Fruit fly (Drosophila melanogaster) whole organism, embryonic: ENCODE results near the gene Cul6.
A peak's percentile ranks its signal among the peaks of the same experiment; 100 is the strongest.

Source experiments
- C15 ChIP-seq: fragments of 200-800 bp; sonication (Bioruptor generic); IDR thresholded peaks from 3 replicates; pipeline ENCODE4 v1.3.6; 2022; ENCODE audit warnings: missing biosample characterization, missing genetic modification characterization
- CG10462 ChIP-seq: fragments of 200-800 bp; sonication (Bioruptor generic); optimal IDR thresholded peaks from 2 replicates; lab custom pipeline; 2016; ENCODE audit warnings: missing biosample characterization, missing genetic modification characterization
- CG12104 ChIP-seq: fragments of 200-800 bp; sonication (Bioruptor generic); optimal IDR thresholded peaks from 3 replicates; lab custom pipeline; 2016; ENCODE audit warnings: missing biosample characterization, missing genetic modification characterization
- CG12659 ChIP-seq: fragments of 200-800 bp; sonication (Bioruptor generic); optimal IDR thresholded peaks from 3 replicates; lab custom pipeline; 2017; ENCODE audit warnings: mild to moderate bottlenecking, missing biosample characterization, missing genetic modification reagents, missing genetic modification characterization
- CG14050 ChIP-seq: fragments of 200-800 bp; sonication (Bioruptor generic); IDR thresholded peaks from 3 replicates; pipeline ENCODE4 v1.3.6; 2022; ENCODE audit warnings: missing biosample characterization, missing genetic modification characterization
- CG15011 ChIP-seq: fragments of 200-800 bp; sonication (Bioruptor generic); optimal IDR thresholded peaks from 3 replicates; lab custom pipeline; 2018; ENCODE audit warnings: missing biosample characterization, mild to moderate bottlenecking, missing genetic modification characterization
- CG15601 ChIP-seq: fragments of 200-800 bp; sonication (Bioruptor generic); optimal IDR thresholded peaks from 3 replicates; lab custom pipeline; 2019; ENCODE audit warnings: missing biosample characterization, mild to moderate bottlenecking, missing genetic modification characterization, moderate library complexity
- CG16815 ChIP-seq: fragments of 200-800 bp; sonication (Bioruptor generic); optimal IDR thresholded peaks from 3 replicates; lab custom pipeline; 2017; ENCODE audit warnings: missing biosample characterization, mild to moderate bottlenecking, missing genetic modification characterization
- CG2199 ChIP-seq: fragments of 200-800 bp; sonication (Bioruptor generic); IDR thresholded peaks from 3 replicates; pipeline ENCODE4 v1.3.6; 2022; ENCODE audit warnings: missing biosample characterization, missing genetic modification characterization
- CG4424 ChIP-seq: fragments of 200-800 bp; sonication (Bioruptor generic); optimal IDR thresholded peaks from 3 replicates; lab custom pipeline; 2016; ENCODE audit warnings: missing biosample characterization, missing genetic modification characterization
- CG8281 ChIP-seq: fragments of 200-800 bp; sonication (Bioruptor generic); optimal IDR thresholded peaks from 2 replicates; lab custom pipeline; 2018; ENCODE audit warnings: missing biosample characterization, mild to moderate bottlenecking, missing genetic modification characterization, moderate library complexity
- CG8944 ChIP-seq: fragments of 200-800 bp; sonication (Bioruptor generic); optimal IDR thresholded peaks from 3 replicates; lab custom pipeline; 2016; ENCODE audit warnings: missing biosample characterization, missing genetic modification characterization
- CG9609 ChIP-seq: fragments of 200-800 bp; sonication (Bioruptor generic); optimal IDR thresholded peaks from 3 replicates; lab custom pipeline; 2016; ENCODE audit warnings: missing biosample characterization, missing genetic modification characterization
- Dip2 ChIP-seq: fragments of 200-800 bp; sonication (Bioruptor generic); IDR thresholded peaks from 2 replicates; pipeline ENCODE4 v1.3.6; 2022; ENCODE audit warnings: missing biosample characterization, missing genetic modification characterization
- Dip3 ChIP-seq: fragments of 200-800 bp; sonication (Bioruptor generic); optimal IDR thresholded peaks from 3 replicates; lab custom pipeline; 2016; ENCODE audit warnings: missing biosample characterization, missing genetic modification characterization
- Drgx ChIP-seq: fragments of 200-800 bp; sonication (Bioruptor generic); IDR thresholded peaks from 2 replicates; pipeline ENCODE4 v1.3.6; 2022; ENCODE audit warnings: missing biosample characterization, missing genetic modification characterization
- Ets65A ChIP-seq: fragments of 200-800 bp; sonication (Bioruptor generic); peaks from one replicate; lab custom pipeline; 2016; ENCODE audit warnings: missing biosample characterization, missing genetic modification characterization
- H15 ChIP-seq: fragments of 200-800 bp; sonication (Bioruptor generic); IDR thresholded peaks from 3 replicates; pipeline ENCODE4 v1.3.6; 2022; ENCODE audit warnings: missing biosample characterization, missing genetic modification characterization
- H2.0 ChIP-seq: fragments of 200-800 bp; sonication (Bioruptor generic); IDR thresholded peaks from 2 replicates; pipeline ENCODE4 v1.3.6; 2022; ENCODE audit warnings: missing biosample characterization, missing genetic modification characterization
- HLH54F ChIP-seq: fragments of 200-800 bp; sonication (Bioruptor generic); optimal IDR thresholded peaks from 3 replicates; lab custom pipeline; 2016; ENCODE audit warnings: missing biosample characterization, missing genetic modification characterization
- Hr3 ChIP-seq: fragments of 200-800 bp; sonication (Bioruptor generic); optimal IDR thresholded peaks from 3 replicates; lab custom pipeline; 2016; ENCODE audit warnings: missing biosample characterization, missing genetic modification characterization
- Hr39 ChIP-seq: fragments of >200 bp; optimal IDR thresholded peaks from 2 replicates; lab custom pipeline; 2017
- Mad ChIP-seq: fragments of 200-800 bp; sonication (Bioruptor generic); optimal IDR thresholded peaks from 2 replicates; lab custom pipeline; 2016; ENCODE audit warnings: missing biosample characterization, missing genetic modification characterization
- Med ChIP-seq: fragments of 200-800 bp; sonication (Bioruptor generic); peaks from one replicate; lab custom pipeline; 2016; ENCODE audit warnings: missing biosample characterization, missing genetic modification characterization, mild to moderate bottlenecking, inconsistent platforms, moderate library complexity
- Nf-YC ChIP-seq: fragments of 200-800 bp; optimal IDR thresholded peaks from 3 replicates; lab custom pipeline; 2019; ENCODE audit warnings: missing biosample characterization, mild to moderate bottlenecking, missing genetic modification characterization, moderate library complexity
- Oaz ChIP-seq: fragments of 200-800 bp; sonication (Bioruptor generic); IDR thresholded peaks from 2 replicates; pipeline ENCODE4 v1.3.6; 2022; ENCODE audit warnings: missing biosample characterization, missing genetic modification characterization
- Rfx ChIP-seq: fragments of 200-800 bp; sonication (Bioruptor generic); IDR thresholded peaks from 2 replicates; pipeline ENCODE4 v1.3.6; 2022; ENCODE audit warnings: missing biosample characterization, missing genetic modification characterization
- Sox102F ChIP-seq: fragments of 200-800 bp; sonication (Bioruptor generic); optimal IDR thresholded peaks from 2 replicates; lab custom pipeline; 2018; ENCODE audit warnings: missing biosample characterization, mild to moderate bottlenecking, missing genetic modification characterization, moderate library complexity
- Sry-β ChIP-seq: fragments of 200-800 bp; sonication (Bioruptor generic); optimal IDR thresholded peaks from 2 replicates; lab custom pipeline; 2018; ENCODE audit warnings: missing biosample characterization, mild to moderate bottlenecking, missing genetic modification characterization, moderate library complexity
- TFAM ChIP-seq: fragments of 200-800 bp; sonication (Bioruptor generic); optimal IDR thresholded peaks from 2 replicates; lab custom pipeline; 2017; ENCODE audit warnings: missing biosample characterization, missing genetic modification characterization, inconsistent platforms
- Taf1 ChIP-seq: fragments of 200-800 bp; sonication (Bioruptor generic); IDR thresholded peaks from 2 replicates; pipeline ENCODE4 v1.3.6; 2022; ENCODE audit warnings: missing biosample characterization, missing genetic modification characterization
- chif ChIP-seq, 2 experiments: fragments of 200-800 bp; sonication (Bioruptor generic); optimal IDR thresholded peaks; 3 replicates each; lab custom pipeline; 2016; ENCODE audit warnings: missing biosample characterization in 2 of 2, missing genetic modification characterization in 2 of 2
- dmrt99B ChIP-seq: fragments of 200-800 bp; sonication (Bioruptor generic); optimal IDR thresholded peaks from 2 replicates; lab custom pipeline; 2018; ENCODE audit warnings: missing biosample characterization, mild to moderate bottlenecking, missing genetic modification characterization, moderate library complexity
- dpn ChIP-seq, 2 experiments: fragments of 200-800 bp; sonication (Bioruptor generic); optimal IDR thresholded peaks; 3 replicates each; lab custom pipeline; 2016; ENCODE audit warnings: missing biosample characterization in 2 of 2, missing genetic modification characterization in 2 of 2
- grn ChIP-seq: fragments of 200-800 bp; sonication (Bioruptor generic); optimal IDR thresholded peaks from 3 replicates; lab custom pipeline; 2017; ENCODE audit warnings: missing biosample characterization, missing genetic modification characterization
- h ChIP-seq: fragments of >200 bp; optimal IDR thresholded peaks from 2 replicates; lab custom pipeline; 2017
- ham ChIP-seq: fragments of 200-800 bp; sonication (Bioruptor generic); IDR thresholded peaks from 2 replicates; pipeline ENCODE4 v1.3.6; 2022; ENCODE audit warnings: missing biosample characterization, missing genetic modification characterization
- insv ChIP-seq, 2 experiments: fragments of 200-800 bp; sonication (Bioruptor generic); optimal IDR thresholded peaks; 3 replicates each; lab custom pipeline; 2016 to 2018; ENCODE audit warnings: missing biosample characterization in 2 of 2, missing genetic modification characterization in 2 of 2
- jing ChIP-seq: fragments of 200-800 bp; sonication (Bioruptor generic); optimal IDR thresholded peaks from 2 replicates; lab custom pipeline; 2018; ENCODE audit warnings: missing biosample characterization, mild to moderate bottlenecking, missing genetic modification characterization
- kah ChIP-seq: fragments of 200-800 bp; sonication (Bioruptor generic); optimal IDR thresholded peaks from 2 replicates; lab custom pipeline; 2018; ENCODE audit warnings: missing biosample characterization, mild to moderate bottlenecking, missing genetic modification characterization
- nerfin-2 ChIP-seq: fragments of 200-800 bp; sonication (Bioruptor generic); IDR thresholded peaks from 2 replicates; pipeline ENCODE4 v1.3.6; 2022; ENCODE audit warnings: missing biosample characterization, missing genetic modification characterization; ENCODE audit not compliant: partially characterized antibody
- pnt ChIP-seq: fragments of 200-800 bp; sonication (Bioruptor generic); optimal IDR thresholded peaks from 3 replicates; lab custom pipeline; 2016; ENCODE audit warnings: missing biosample characterization, missing genetic modification characterization
- sd ChIP-seq: fragments of 200-800 bp; sonication (Bioruptor generic); optimal IDR thresholded peaks from 3 replicates; lab custom pipeline; 2018; ENCODE audit warnings: missing biosample characterization, mild to moderate bottlenecking, missing genetic modification characterization, moderate library complexity
- tio ChIP-seq: fragments of 200-800 bp; sonication (Bioruptor generic); optimal IDR thresholded peaks from 2 replicates; lab custom pipeline; 2017; ENCODE audit warnings: missing biosample characterization, missing genetic modification characterization, inconsistent platforms
- tna ChIP-seq: fragments of 200-800 bp; sonication (Bioruptor generic); IDR thresholded peaks from 2 replicates; pipeline ENCODE4 v1.3.6; 2022; ENCODE audit warnings: missing biosample characterization, missing genetic modification characterization; ENCODE audit not compliant: partially characterized antibody
- trh ChIP-seq: fragments of 200-800 bp; sonication (Bioruptor generic); optimal IDR thresholded peaks from 2 replicates; lab custom pipeline; 2016; ENCODE audit warnings: missing biosample characterization, missing genetic modification characterization
- ttk ChIP-seq: fragments of 200-800 bp; sonication (Bioruptor generic); IDR thresholded peaks from 2 replicates; pipeline ENCODE4 v2.1.2; 2022; ENCODE audit warnings: missing biosample characterization, missing genetic modification characterization
- twi ChIP-seq: fragments of 200-800 bp; optimal IDR thresholded peaks from 2 replicates; lab custom pipeline; 2019; ENCODE audit warnings: missing biosample characterization, mild to moderate bottlenecking, missing genetic modification characterization, moderate library complexity
- vfl ChIP-seq: fragments of 200-800 bp; sonication (Bioruptor generic); optimal IDR thresholded peaks from 2 replicates; lab custom pipeline; 2016; ENCODE audit warnings: missing biosample characterization, missing genetic modification characterization
- z ChIP-seq: fragments of 200-800 bp; sonication (Bioruptor generic); IDR thresholded peaks from 3 replicates; pipeline ENCODE4 v1.3.6; 2022; ENCODE audit warnings: missing biosample characterization, missing genetic modification characterization
- zfh1 ChIP-seq: fragments of 200-800 bp; sonication (Bioruptor generic); IDR thresholded peaks from 3 replicates; pipeline ENCODE4 v1.3.6; 2022; ENCODE audit warnings: missing biosample characterization, missing genetic modification characterization

Gene Cul6

DNA sequence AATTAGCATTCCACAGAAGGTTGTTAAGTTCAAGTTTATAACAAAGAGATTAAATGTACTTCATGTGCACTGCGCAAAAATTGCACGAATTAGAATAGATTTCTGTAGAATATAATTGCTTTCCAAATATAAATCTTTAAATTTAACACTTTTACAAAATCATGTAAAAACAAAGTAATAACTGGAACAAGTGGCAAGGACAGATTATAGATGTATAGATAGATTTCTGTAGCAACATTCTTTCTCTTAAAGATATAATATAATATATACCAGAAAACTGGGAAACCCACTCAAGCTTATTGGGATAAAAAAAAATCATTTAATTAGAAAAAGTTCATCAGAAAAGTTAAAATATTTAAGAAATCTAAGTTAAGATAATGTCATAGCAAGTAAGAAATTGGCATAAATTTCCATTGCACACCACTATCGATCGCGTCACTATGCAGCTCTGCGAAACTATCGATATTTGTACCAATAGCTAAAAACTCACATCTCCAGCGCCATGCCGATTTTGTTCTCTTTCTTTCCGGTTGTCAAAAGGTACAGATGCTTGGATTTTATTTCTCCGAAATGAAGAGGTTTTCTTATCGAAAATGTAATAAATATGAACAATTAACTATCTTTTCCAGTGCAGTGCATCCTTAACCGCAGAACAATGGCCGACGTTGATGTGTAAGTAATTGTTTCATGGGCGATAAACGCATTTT lies 11.5 kb upstream of the Cul6 start, which contains the start of gene RpS12 (continued):
- TF ChIP-seq trh (GFP tag; lab: Kevin White, UChicago): peak; percentile 61
- TF ChIP-seq CG15601 (tag; lab: Kevin White, UChicago): peak; percentile 56
- TF ChIP-seq Rfx (GFP tag; lab: Robert Waterston, UW): peak; percentile 92
- peak; percentile 27 for TF ChIP-seq TFAM
- TF ChIP-seq nerfin-2: 0 out of 2 replicates have a peak, but pooled peaks have one; percentile 51
- TF ChIP-seq kah (GFP tag; lab: Kevin White, UChicago): peak; percentile 72
- peak; percentile 55 for TF ChIP-seq Hr3 (GFP tag; lab: Kevin White, UChicago)
- peak; percentile 71 for TF ChIP-seq vfl (GFP tag; lab: Kevin White, UChicago)
- TF ChIP-seq jing (GFP tag; lab: Kevin White, UChicago): peak; percentile 22
- peak; percentile 42 for TF ChIP-seq CG14050 (GFP tag; lab: Robert Waterston, UW)
- TF ChIP-seq dmrt99B (tag; lab: Kevin White, UChicago): peak; percentile 54
- TF ChIP-seq tio (GFP tag; lab: Kevin White, UChicago): peak; percentile 45
- peak; percentile 50 to 85 for TF ChIP-seq dpn (GFP tag; optimal IDR thresholded peaks at IDR 0.05; lab: Kevin White, UChicago)
- TF ChIP-seq ham (GFP tag; lab: Robert Waterston, UW): peak; percentile 17; the same call in 1 of the 2 replicates
- peak; percentile 56 for TF ChIP-seq CG15011
- TF ChIP-seq tna: peak; percentile 63
- TF ChIP-seq CG12104: peak; percentile 77
- peak in 1 of 2 experiments; percentile 62 for TF ChIP-seq insv (GFP tag; optimal IDR thresholded peaks at IDR 0.05; lab: Kevin White, UChicago)
- peak; percentile 55 for TF ChIP-seq Mad
- TF ChIP-seq HLH54F: peak; percentile 73
- peak; percentile 79; the same call in 2 of the 3 replicates for TF ChIP-seq H15 (GFP tag; lab: Robert Waterston, UW)
- TF ChIP-seq CG2199 (GFP tag; lab: Robert Waterston, UW): peak; percentile 75; the same call in 2 of the 3 replicates
- TF ChIP-seq CG10462 (GFP tag; lab: Kevin White, UChicago): peak; percentile 53
- TF ChIP-seq Drgx (GFP tag; lab: Robert Waterston, UW): no peak; the same call in none of the 2 replicates
- peak; percentile 64 for TF ChIP-seq pnt (GFP tag; lab: Kevin White, UChicago)
- TF ChIP-seq CG9609 (GFP tag; lab: Kevin White, UChicago): peak; percentile 75
- TF ChIP-seq sd (tag; lab: Kevin White, UChicago): no peak
- peak; percentile 50 to 75 for TF ChIP-seq chif (GFP tag; optimal IDR thresholded peaks at IDR 0.05; lab: Kevin White, UChicago)
- peak; percentile 81 for TF ChIP-seq zfh1
- TF ChIP-seq Sox102F (GFP tag; lab: Kevin White, UChicago): peak; percentile 34
- TF ChIP-seq Hr39 (lab: Kevin White, UChicago): no peak
- TF ChIP-seq CG8281: peak; percentile 44
- TF ChIP-seq Oaz (GFP tag; lab: Robert Waterston, UW): peak; percentile 72
- TF ChIP-seq Sry-β (GFP tag; lab: Kevin White, UChicago): peak; percentile 17
- peak; percentile 24 for TF ChIP-seq twi (tag; lab: Kevin White, UChicago)
- TF ChIP-seq CG16815 (GFP tag; lab: Kevin White, UChicago): peak; percentile 11
- peak; percentile 99 for TF ChIP-seq Ets65A (GFP tag; lab: Kevin White, UChicago)
- peak; percentile 98 for TF ChIP-seq Med (GFP tag; lab: Kevin White, UChicago)
- TF ChIP-seq Taf1 (GFP tag; lab: Robert Waterston, UW): peak; percentile 43
- 0 out of 3 replicates have a peak, but pooled peaks have one; percentile 5 for TF ChIP-seq C15 (GFP tag; lab: Robert Waterston, UW)
- no peak for TF ChIP-seq h (lab: Kevin White, UChicago)
- peak; percentile 64 for TF ChIP-seq CG8944 (GFP tag; lab: Kevin White, UChicago)
- peak; percentile 75 for TF ChIP-seq H2.0 (GFP tag; lab: Robert Waterston, UW)
- peak; percentile 38 for TF ChIP-seq Nf-YC
- TF ChIP-seq Dip3 (GFP tag; lab: Kevin White, UChicago): peak; percentile 68
- TF ChIP-seq grn (GFP tag; lab: Kevin White, UChicago): no peak
- TF ChIP-seq ttk (GFP tag; lab: Robert Waterston, UW): peak; percentile 69
- peak; percentile 68 for TF ChIP-seq CG4424 (GFP tag; lab: Kevin White, UChicago)
- no peak for TF ChIP-seq z (GFP tag; lab: Robert Waterston, UW)
- TF ChIP-seq CG12659 (GFP tag; lab: Kevin White, UChicago): peak; percentile 73
- TF ChIP-seq Dip2 (GFP tag; lab: Robert Waterston, UW): no peak
